Worm (Caenorhabditis elegans): Measurements from ENCODE around the gene tsp-20.

DNA sequence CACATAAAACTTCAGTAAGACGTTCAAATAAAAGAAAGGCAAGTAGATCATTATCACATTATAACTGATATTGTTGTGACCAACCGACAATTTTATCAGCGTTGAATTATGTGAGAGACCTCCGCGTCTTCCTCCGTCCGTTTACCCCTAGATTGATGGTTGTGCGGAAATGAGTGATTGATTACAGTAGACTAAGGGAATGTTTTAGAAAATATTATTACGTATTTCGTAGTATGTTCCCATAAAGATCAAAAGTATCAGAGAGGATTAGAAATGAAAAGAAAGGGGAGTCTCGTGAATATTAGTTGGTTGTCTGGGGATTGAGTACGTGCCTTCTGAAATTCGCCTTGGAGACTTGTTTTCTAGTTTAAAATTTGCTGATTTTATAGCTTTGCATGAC lies 4.9 kb upstream of the tsp-20 start:
- TF ChIP-seq sox-2 (GFP tag; IDR thresholded peaks at IDR 0.05) (no peak), npax-4 (tag; optimal IDR thresholded peaks at IDR 0.05) (no peak), sdc-2 (tag; optimal IDR thresholded peaks at IDR 0.05) (no peak), gmeb-2 (tag; optimal IDR thresholded peaks at IDR 0.05) (no peak), ceh-30 (tag; optimal IDR thresholded peaks at IDR 0.05) (no peak), C38D4.7 (GFP tag; optimal IDR thresholded peaks at IDR 0.05) (no peak), fkh-6 (tag; optimal IDR thresholded peaks at IDR 0.05) (no peak), elt-2 (tag; optimal IDR thresholded peaks at IDR 0.05) (no peak), F13H6.1 (tag; optimal IDR thresholded peaks at IDR 0.05) (no peak), pqm-1 (tag; optimal IDR thresholded peaks at IDR 0.05) (no peak)
